Fruit fly (Drosophila melanogaster): ENCODE results near the gene Nt5a.

DNA sequence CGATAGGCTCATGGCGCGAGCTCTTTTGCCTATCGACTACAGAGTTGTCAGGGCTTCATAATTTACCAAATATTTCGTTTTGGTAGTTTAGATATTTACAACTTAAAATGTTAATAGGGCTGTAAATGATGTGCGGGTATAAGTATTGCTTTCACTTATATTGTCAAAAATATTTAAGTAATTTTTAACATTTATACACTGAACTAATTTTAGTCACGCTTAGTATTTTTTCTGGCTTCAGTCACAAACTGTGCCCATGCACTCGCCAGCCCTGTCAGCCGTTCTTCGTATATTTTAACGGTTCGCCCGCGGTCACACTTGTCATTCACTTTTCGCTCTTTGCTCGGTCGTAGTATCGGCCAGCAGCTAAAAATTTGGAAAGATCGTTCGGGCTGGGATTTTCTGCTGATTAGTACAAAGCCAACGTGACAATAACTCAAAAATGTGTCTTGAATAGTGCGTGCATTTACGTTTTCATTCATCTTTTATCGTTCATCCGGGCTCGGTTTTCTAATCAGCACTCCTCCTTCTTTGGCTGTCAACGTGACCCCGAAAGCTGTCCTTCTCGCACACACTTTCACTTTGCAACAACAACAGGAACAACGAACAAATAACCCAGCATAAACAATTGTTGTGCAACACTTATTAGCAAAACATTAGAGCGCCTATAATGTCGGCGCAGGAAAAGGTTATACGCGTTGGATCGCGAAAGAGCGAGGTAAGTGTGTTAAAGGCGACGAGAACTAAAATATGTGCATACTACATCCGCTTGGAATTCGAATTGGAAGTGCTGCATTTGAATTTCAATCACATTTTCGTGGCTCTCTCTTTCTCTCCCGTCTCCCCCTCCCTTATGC, 27.6 kb upstream of the Nt5a start, which contains the start of the genes Hmbs and CG2211:
- no peak for TF ChIP-seq psq (optimal IDR thresholded peaks at IDR 0.05)
- no peak for TF ChIP-seq h (optimal IDR thresholded peaks at IDR 0.05)
